Worm (Caenorhabditis elegans) whole organism, L4/young adult: ENCODE data around the gene R04E5.8.

Source experiments
- W03F9.2 ChIP-seq: fragments of 150-350 bp; optimal IDR thresholded peaks from 2 replicates; lab custom pipeline; 2014; ENCODE audit warnings: missing biosample characterization, missing genetic modification characterization
- dao-5 ChIP-seq: sonication (generic microtip); optimal IDR thresholded peaks from 2 replicates; lab custom pipeline; 2016; ENCODE audit warnings: missing genotype, missing genetic modification characterization, moderate library complexity, missing compliant biosample characterization
- him-1 ChIP-seq: sonication (generic microtip); optimal IDR thresholded peaks from 2 replicates; lab custom pipeline; 2016; ENCODE audit warnings: missing genotype, missing genetic modification reagents, missing genetic modification characterization, missing compliant biosample characterization

- TF ChIP-seq dao-5 (tag; lab: Kevin White, UChicago) = no peak
- no peak for TF ChIP-seq him-1 (tag; lab: Kevin White, UChicago)
- no peak for TF ChIP-seq W03F9.2 (tag; lab: Kevin White, UChicago)
These were observed 53.4 kb downstream of the R04E5.8 start for ce11 chrX:8752546-8752945.
